Fruit fly (Drosophila melanogaster) whole organism, embryonic: ENCODE measurements around the gene CG14174.

Experiments used
- BtbVII ChIP-seq: fragments of 200-800 bp; sonication (Bioruptor generic); optimal IDR thresholded peaks from 3 replicates; lab custom pipeline; 2017; ENCODE audit warnings: missing biosample characterization, mild to moderate bottlenecking, missing genetic modification characterization
- CG10147 ChIP-seq: fragments of 200-800 bp; sonication (Bioruptor generic); optimal IDR thresholded peaks from 2 replicates; lab custom pipeline; 2019; ENCODE audit warnings: missing biosample characterization, mild to moderate bottlenecking, missing genetic modification characterization, moderate library complexity
- CG10979 ChIP-seq: fragments of 200-800 bp; sonication (Bioruptor generic); optimal IDR thresholded peaks from 2 replicates; lab custom pipeline; 2018; ENCODE audit warnings: missing biosample characterization, mild to moderate bottlenecking, missing genetic modification characterization, moderate library complexity
- CG1233 ChIP-seq: fragments of 200-800 bp; sonication (Bioruptor generic); optimal IDR thresholded peaks from 4 replicates; lab custom pipeline; 2018; ENCODE audit warnings: missing biosample characterization, mild to moderate bottlenecking, missing genetic modification characterization
- CG12659 ChIP-seq: fragments of 200-800 bp; sonication (Bioruptor generic); optimal IDR thresholded peaks from 3 replicates; lab custom pipeline; 2017; ENCODE audit warnings: mild to moderate bottlenecking, missing biosample characterization, missing genetic modification reagents, missing genetic modification characterization
- CG12744 ChIP-seq: fragments of 200-800 bp; sonication (Bioruptor generic); optimal IDR thresholded peaks from 2 replicates; lab custom pipeline; 2016; ENCODE audit warnings: missing biosample characterization, missing genetic modification characterization
- CG15011 ChIP-seq: fragments of 200-800 bp; sonication (Bioruptor generic); optimal IDR thresholded peaks from 3 replicates; lab custom pipeline; 2018; ENCODE audit warnings: missing biosample characterization, mild to moderate bottlenecking, missing genetic modification characterization
- CG15514 ChIP-seq: fragments of 200-800 bp; sonication (Bioruptor generic); optimal IDR thresholded peaks from 3 replicates; lab custom pipeline; 2017; ENCODE audit warnings: missing biosample characterization, missing genetic modification characterization, mild to moderate bottlenecking, moderate library complexity, missing genetic modification reagents
- CG18476 ChIP-seq: fragments of 200-800 bp; sonication (Bioruptor generic); optimal IDR thresholded peaks from 2 replicates; lab custom pipeline; 2016; ENCODE audit warnings: missing biosample characterization, mild to moderate bottlenecking, missing genetic modification characterization
- CG18619 ChIP-seq: fragments of 200-800 bp; sonication (Bioruptor generic); optimal IDR thresholded peaks from 3 replicates; lab custom pipeline; 2017; ENCODE audit warnings: missing biosample characterization, mild to moderate bottlenecking, missing genetic modification characterization
- CG2678 ChIP-seq: fragments of 200-800 bp; sonication (Bioruptor generic); optimal IDR thresholded peaks from 3 replicates; lab custom pipeline; 2019; ENCODE audit warnings: missing biosample characterization, mild to moderate bottlenecking, missing genetic modification characterization, moderate library complexity
- CG2712 ChIP-seq: fragments of 200-800 bp; optimal IDR thresholded peaks from 3 replicates; lab custom pipeline; 2019; ENCODE audit warnings: missing biosample characterization, mild to moderate bottlenecking, missing genetic modification characterization, moderate library complexity
- CG42726 ChIP-seq: fragments of 200-800 bp; sonication (Bioruptor generic); IDR thresholded peaks from 2 replicates; pipeline ENCODE4 v1.3.6; 2022; ENCODE audit warnings: missing biosample characterization, missing genetic modification characterization; ENCODE audit not compliant: partially characterized antibody
- CG5245 ChIP-seq: fragments of 200-800 bp; sonication (Bioruptor generic); optimal IDR thresholded peaks from 3 replicates; lab custom pipeline; 2016; ENCODE audit warnings: missing biosample characterization, missing genetic modification characterization
- CG6683 ChIP-seq: fragments of 200-800 bp; sonication (Bioruptor generic); optimal IDR thresholded peaks from 2 replicates; lab custom pipeline; 2017; ENCODE audit warnings: missing biosample characterization, mild to moderate bottlenecking, missing genetic modification characterization, missing genetic modification reagents
- CG8388 ChIP-seq: fragments of 200-800 bp; sonication (Bioruptor generic); optimal IDR thresholded peaks from 2 replicates; lab custom pipeline; 2019; ENCODE audit warnings: missing biosample characterization, mild to moderate bottlenecking, missing genetic modification characterization, moderate library complexity
- CG9817 ChIP-seq: fragments of 200-800 bp; sonication (Bioruptor generic); optimal IDR thresholded peaks from 2 replicates; lab custom pipeline; 2018; ENCODE audit warnings: missing biosample characterization, mild to moderate bottlenecking, missing genetic modification characterization, moderate library complexity
- Dek ChIP-seq: fragments of 200-800 bp; sonication (Bioruptor generic); optimal IDR thresholded peaks from 3 replicates; lab custom pipeline; 2019; ENCODE audit warnings: missing biosample characterization, mild to moderate bottlenecking, missing genetic modification characterization, moderate library complexity
- Dip3 ChIP-seq: fragments of 200-800 bp; sonication (Bioruptor generic); optimal IDR thresholded peaks from 3 replicates; lab custom pipeline; 2016; ENCODE audit warnings: missing biosample characterization, missing genetic modification characterization
- Fer1 ChIP-seq: fragments of 200-800 bp; sonication (Bioruptor generic); optimal IDR thresholded peaks from 2 replicates; lab custom pipeline; 2017; ENCODE audit warnings: missing biosample characterization, mild to moderate bottlenecking, missing genetic modification characterization
- Fer3 ChIP-seq: fragments of 200-800 bp; sonication (Bioruptor generic); optimal IDR thresholded peaks from 2 replicates; lab custom pipeline; 2018; ENCODE audit warnings: missing biosample characterization, mild to moderate bottlenecking, missing genetic modification characterization, moderate library complexity
- Med ChIP-seq: fragments of 200-800 bp; sonication (Bioruptor generic); peaks from one replicate; lab custom pipeline; 2016; ENCODE audit warnings: missing biosample characterization, missing genetic modification characterization, mild to moderate bottlenecking, inconsistent platforms, moderate library complexity
- Meics ChIP-seq: fragments of 200-800 bp; sonication (Bioruptor generic); optimal IDR thresholded peaks from 2 replicates; lab custom pipeline; 2017; ENCODE audit warnings: missing biosample characterization, mild to moderate bottlenecking, missing genetic modification characterization
- Myb ChIP-seq: fragments of 200-800 bp; sonication (Bioruptor generic); optimal IDR thresholded peaks from 2 replicates; lab custom pipeline; 2016; ENCODE audit warnings: missing biosample characterization, missing genetic modification characterization
- Ravus ChIP-seq: fragments of 200-800 bp; sonication (Bioruptor generic); IDR thresholded peaks from 2 replicates; pipeline ENCODE4 v1.3.6; 2022; ENCODE audit warnings: missing biosample characterization, missing genetic modification characterization
- Rfx ChIP-seq: fragments of 200-800 bp; sonication (Bioruptor generic); IDR thresholded peaks from 2 replicates; pipeline ENCODE4 v1.3.6; 2022; ENCODE audit warnings: missing biosample characterization, missing genetic modification characterization
- Rx ChIP-seq: fragments of 200-800 bp; sonication (Bioruptor generic); IDR thresholded peaks from 2 replicates; pipeline ENCODE4 v1.3.6; 2022; ENCODE audit warnings: missing biosample characterization, missing genetic modification characterization
- Xbp1 ChIP-seq: fragments of 200-800 bp; sonication (Bioruptor generic); optimal IDR thresholded peaks from 3 replicates; lab custom pipeline; 2016; ENCODE audit warnings: missing biosample characterization, mild to moderate bottlenecking, missing genetic modification characterization
- ap ChIP-seq: fragments of 200-800 bp; sonication (Bioruptor generic); IDR thresholded peaks from 2 replicates; pipeline ENCODE4 v1.3.6; 2022; ENCODE audit warnings: missing biosample characterization, missing genetic modification characterization
- bcd ChIP-seq: fragments of 200-800 bp; sonication (Bioruptor generic); optimal IDR thresholded peaks from 2 replicates; lab custom pipeline; 2017; ENCODE audit warnings: missing biosample characterization, mild to moderate bottlenecking, missing genetic modification characterization
- ci ChIP-seq: fragments of 200-800 bp; sonication (Bioruptor generic); IDR thresholded peaks from 3 replicates; pipeline ENCODE4 v1.3.6; 2022; ENCODE audit warnings: missing biosample characterization, missing genetic modification characterization
- crc ChIP-seq: fragments of 200-800 bp; sonication (Bioruptor generic); optimal IDR thresholded peaks from 2 replicates; lab custom pipeline; 2016; ENCODE audit warnings: missing biosample characterization, missing genetic modification characterization
- crol ChIP-seq: fragments of 200-800 bp; sonication (Bioruptor generic); IDR thresholded peaks from 2 replicates; pipeline ENCODE4 v1.3.6; 2022; ENCODE audit warnings: missing biosample characterization, missing genetic modification characterization
- cwo ChIP-seq: fragments of 200-800 bp; sonication (Bioruptor generic); optimal IDR thresholded peaks from 3 replicates; lab custom pipeline; 2017; ENCODE audit warnings: missing biosample characterization, missing genetic modification characterization, mild to moderate bottlenecking, moderate library complexity, missing genetic modification reagents
- dan ChIP-seq: fragments of 200-800 bp; sonication (Bioruptor generic); IDR thresholded peaks from 2 replicates; pipeline ENCODE4 v1.3.6; 2022; ENCODE audit warnings: missing biosample characterization, missing genetic modification characterization
- dpn ChIP-seq, 2 experiments: fragments of 200-800 bp; sonication (Bioruptor generic); optimal IDR thresholded peaks; 3 replicates each; lab custom pipeline; 2016; ENCODE audit warnings: missing biosample characterization in 2 of 2, missing genetic modification characterization in 2 of 2
- grau ChIP-seq: fragments of 200-800 bp; optimal IDR thresholded peaks from 3 replicates; lab custom pipeline; 2019; ENCODE audit warnings: missing biosample characterization, mild to moderate bottlenecking, missing genetic modification characterization, moderate library complexity
- hkb ChIP-seq, 2 experiments: fragments of 200-800 bp in 1 of 2; fragments of >200 bp in 1 of 2; sonication (Bioruptor generic) in 1 of 2; IDR thresholded peaks in 1 of 2; optimal IDR thresholded peaks in 1 of 2; 2 replicates each; pipeline versions ENCODE4 v1.3.6 to Lab custom; 2017 to 2022; ENCODE audit warnings: missing biosample characterization in 1 of 2, missing genetic modification characterization in 1 of 2
- knrl ChIP-seq: fragments of 200-800 bp; sonication (Bioruptor generic); IDR thresholded peaks from 3 replicates; pipeline ENCODE4 v1.3.6; 2022; ENCODE audit warnings: missing biosample characterization, missing genetic modification characterization; ENCODE audit not compliant: partially characterized antibody
- lbe ChIP-seq: fragments of 200-800 bp; sonication (Bioruptor generic); optimal IDR thresholded peaks from 2 replicates; lab custom pipeline; 2016; ENCODE audit warnings: missing biosample characterization, mild to moderate bottlenecking, missing genetic modification characterization
- lilli ChIP-seq: fragments of 200-800 bp; sonication (Bioruptor generic); optimal IDR thresholded peaks from 3 replicates; lab custom pipeline; 2016; ENCODE audit warnings: missing biosample characterization, missing genetic modification characterization
- lola ChIP-seq, 3 experiments: fragments of >200 bp in 2 of 3; fragments of 200-800 bp in 1 of 3; sonication (Bioruptor generic) in 1 of 3; optimal IDR thresholded peaks; 2 replicates each; lab custom pipeline; 2017 to 2019; ENCODE audit warnings: missing biosample characterization in 3 of 3, missing genetic modification characterization in 3 of 3, mild to moderate bottlenecking in 1 of 3, moderate library complexity in 1 of 3
- mam ChIP-seq: fragments of 200-800 bp; sonication (Bioruptor generic); optimal IDR thresholded peaks from 3 replicates; lab custom pipeline; 2016; ENCODE audit warnings: missing biosample characterization, missing genetic modification characterization
- nmo ChIP-seq: fragments of 200-800 bp; sonication (Bioruptor generic); optimal IDR thresholded peaks from 2 replicates; lab custom pipeline; 2018; ENCODE audit warnings: missing biosample characterization, mild to moderate bottlenecking, missing genetic modification characterization, moderate library complexity
- pros ChIP-seq: fragments of 200-800 bp; sonication (Bioruptor generic); optimal IDR thresholded peaks from 3 replicates; lab custom pipeline; 2019; ENCODE audit warnings: missing biosample characterization, mild to moderate bottlenecking, missing genetic modification characterization, moderate library complexity
- row ChIP-seq: fragments of 200-800 bp; sonication (Bioruptor generic); IDR thresholded peaks from 3 replicates; pipeline ENCODE4 v1.3.6; 2022; ENCODE audit warnings: missing biosample characterization, missing genetic modification characterization
- sisA ChIP-seq: fragments of 200-800 bp; sonication (Bioruptor generic); IDR thresholded peaks from 2 replicates; pipeline ENCODE4 v1.3.6; 2022; ENCODE audit warnings: missing biosample characterization, missing genetic modification characterization
- ttk ChIP-seq: fragments of 200-800 bp; sonication (Bioruptor generic); IDR thresholded peaks from 2 replicates; pipeline ENCODE4 v2.1.2; 2022; ENCODE audit warnings: missing biosample characterization, missing genetic modification characterization

The CG14174 gene

DNA sequence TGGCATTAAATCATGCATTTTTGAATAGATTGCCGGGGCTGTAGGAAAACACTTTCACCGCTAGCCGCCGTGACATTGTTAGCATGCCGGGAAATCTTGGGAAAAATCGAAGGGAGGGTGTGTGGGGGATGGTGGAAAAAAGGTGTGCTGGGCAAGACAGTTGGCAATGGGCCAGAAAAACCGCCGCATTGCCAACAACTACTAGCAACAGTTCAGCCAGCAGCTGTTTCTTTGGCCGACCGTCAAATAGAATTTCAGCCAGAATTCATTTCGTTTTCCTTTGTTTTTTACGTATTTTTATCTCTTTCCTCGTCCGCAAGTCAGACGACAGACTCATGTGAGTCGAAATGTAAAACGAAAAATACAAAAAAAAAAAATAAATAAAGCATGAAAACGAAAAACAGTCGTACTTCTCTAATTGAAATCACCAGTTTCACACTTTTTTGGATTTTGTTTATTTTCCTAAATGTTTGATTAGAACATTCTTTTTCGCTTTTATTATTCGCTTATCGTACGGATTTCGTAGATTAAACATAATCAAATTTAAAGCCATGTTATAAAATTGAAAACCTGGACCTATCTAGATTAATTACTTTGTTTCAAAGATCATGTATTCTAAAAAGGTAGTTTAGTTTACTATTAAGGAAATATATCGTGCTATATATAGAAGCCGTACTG, 28.2 kb upstream of the CG14174 start (continued):
- peak; percentile 8 for TF ChIP-seq crc (GFP tag; lab: Kevin White, UChicago)
- TF ChIP-seq Rx (GFP tag; lab: Robert Waterston, UW), result no peak
- peak; percentile 73 for TF ChIP-seq Med (GFP tag; lab: Kevin White, UChicago)
- no peak for TF ChIP-seq sisA (GFP tag; lab: Robert Waterston, UW)
- TF ChIP-seq Ravus (GFP tag; lab: Robert Waterston, UW), result no peak
- peak; percentile 81 for TF ChIP-seq CG2678
- TF ChIP-seq row (GFP tag; lab: Robert Waterston, UW), result peak; percentile 62
- TF ChIP-seq BtbVII (GFP tag; lab: Kevin White, UChicago), result peak; percentile 18
- TF ChIP-seq CG42726 (GFP tag; lab: Robert Waterston, UW), result no peak
- peak; percentile 5 for TF ChIP-seq bcd (GFP tag; lab: Kevin White, UChicago)
- no peak for TF ChIP-seq pros (GFP tag; lab: Kevin White, UChicago)
- TF ChIP-seq crol (GFP tag; lab: Robert Waterston, UW), result peak; percentile 65
- no peak for TF ChIP-seq knrl (GFP tag; lab: Robert Waterston, UW)
- peak; percentile 16 for TF ChIP-seq CG2712 (tag; lab: Kevin White, UChicago)
- peak; percentile 57 for TF ChIP-seq Fer3 (tag; lab: Kevin White, UChicago)
- TF ChIP-seq CG12744 (GFP tag; lab: Kevin White, UChicago), result no peak
- TF ChIP-seq hkb (optimal IDR thresholded peaks at IDR 0.05; lab: Kevin White, UChicago), result no peak
- no peak; the same call in 1 of the 2 replicates for TF ChIP-seq hkb (GFP tag; IDR thresholded peaks at IDR 0.05; lab: Robert Waterston, UW)
- TF ChIP-seq CG15514 (GFP tag; lab: Kevin White, UChicago), result peak; percentile 12
- TF ChIP-seq Fer1 (GFP tag; lab: Kevin White, UChicago), result peak; percentile 69
- TF ChIP-seq Dip3 (GFP tag; lab: Kevin White, UChicago), result peak; percentile 29
- TF ChIP-seq lbe (GFP tag; lab: Kevin White, UChicago), result no peak
- peak; percentile 41 for TF ChIP-seq Rfx (GFP tag; lab: Robert Waterston, UW)
- peak; percentile 38 for TF ChIP-seq CG10147 (GFP tag; lab: Kevin White, UChicago)
- TF ChIP-seq cwo, result no peak
- TF ChIP-seq CG18619 (GFP tag; lab: Kevin White, UChicago), result peak; percentile 29
- TF ChIP-seq lilli, result peak; percentile 40
- TF ChIP-seq dpn (GFP tag; optimal IDR thresholded peaks at IDR 0.05; lab: Kevin White, UChicago), result peak in 1 of 2 experiments; percentile 36
- peak; percentile 10 for TF ChIP-seq Xbp1
- TF ChIP-seq CG10979, result no peak
- no peak for TF ChIP-seq dan (GFP tag; lab: Robert Waterston, UW)
- no peak for TF ChIP-seq CG8388
- TF ChIP-seq CG9817 (tag; lab: Kevin White, UChicago), result peak; percentile 18
- no peak for TF ChIP-seq CG18476
- TF ChIP-seq Dek, result peak; percentile 45
- peak; percentile 24 for TF ChIP-seq Myb
- TF ChIP-seq lola (GFP tag; optimal IDR thresholded peaks at IDR 0.05; lab: Kevin White, UChicago), result no peak
- TF ChIP-seq CG15011 (GFP tag; lab: Kevin White, UChicago), result no peak
- TF ChIP-seq CG5245 (GFP tag; lab: Kevin White, UChicago), result no peak
- no peak for TF ChIP-seq ci (GFP tag; lab: Robert Waterston, UW)
- TF ChIP-seq CG6683 (GFP tag; lab: Kevin White, UChicago), result peak; percentile 4
- peak; percentile 30 for TF ChIP-seq nmo
- no peak for TF ChIP-seq ttk (GFP tag; lab: Robert Waterston, UW)
- TF ChIP-seq CG1233 (GFP tag; lab: Kevin White, UChicago), result peak; percentile 28
- TF ChIP-seq mam (GFP tag; lab: Kevin White, UChicago), result peak; percentile 33
- peak; percentile 66 for TF ChIP-seq Meics (GFP tag; lab: Kevin White, UChicago)
- peak; percentile 91 for TF ChIP-seq grau (tag; lab: Kevin White, UChicago)
- TF ChIP-seq ap (GFP tag; lab: Robert Waterston, UW), result 0 out of 2 replicates have a peak, but pooled peaks have one; percentile 6
- TF ChIP-seq CG12659 (GFP tag; lab: Kevin White, UChicago), result peak; percentile 58
